Fruit fly (Drosophila melanogaster) ovary, adult (tissue): ENCODE results near the gene kmr.

Experiments used
- CG17801 ChIP-seq: fragments of 200-800 bp; optimal IDR thresholded peaks from 2 replicates; lab custom pipeline; 2019; ENCODE audit warnings: missing biosample characterization, mild to moderate bottlenecking, missing genetic modification characterization, moderate library complexity; ENCODE audit not compliant: partially characterized antibody

kmr gene

DNA sequence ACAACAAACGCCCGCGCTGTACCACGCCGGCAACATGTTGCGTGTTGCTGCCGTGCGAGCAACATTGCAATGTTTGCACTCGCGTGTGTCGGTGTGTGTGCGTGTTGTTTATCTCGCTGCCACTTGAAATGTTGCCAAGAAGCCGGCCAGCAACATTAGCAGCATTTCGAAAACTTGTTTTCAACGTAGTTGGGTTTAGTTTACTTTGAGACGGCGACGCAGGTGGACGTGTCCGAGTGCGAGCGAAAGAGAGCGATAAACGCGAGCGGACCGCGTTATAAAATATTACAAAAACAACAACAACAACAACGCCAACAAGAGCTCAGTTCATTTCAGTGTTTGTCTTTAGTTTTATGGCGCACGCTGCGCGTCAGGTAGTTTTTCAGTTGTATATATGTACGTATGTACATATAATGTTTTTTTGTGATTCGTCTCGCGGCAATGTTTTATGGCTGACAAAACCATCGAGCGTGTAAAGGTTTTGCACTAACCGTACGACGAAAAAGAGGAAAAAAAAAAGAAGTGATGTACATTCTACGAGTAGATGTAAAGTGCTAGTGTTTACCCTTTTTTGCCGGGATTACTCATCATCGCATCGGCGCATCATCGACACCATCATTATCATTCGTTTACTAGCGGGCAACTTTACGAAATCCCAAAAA is at the start of gene kmr:
Gene kmr, plus strand, starts transcription at position 196 of the 662 bp plus-strand sequence.
- peak; percentile 71 for TF ChIP-seq CG17801 (GFP tag; lab: Kevin White, UChicago)

DNA sequence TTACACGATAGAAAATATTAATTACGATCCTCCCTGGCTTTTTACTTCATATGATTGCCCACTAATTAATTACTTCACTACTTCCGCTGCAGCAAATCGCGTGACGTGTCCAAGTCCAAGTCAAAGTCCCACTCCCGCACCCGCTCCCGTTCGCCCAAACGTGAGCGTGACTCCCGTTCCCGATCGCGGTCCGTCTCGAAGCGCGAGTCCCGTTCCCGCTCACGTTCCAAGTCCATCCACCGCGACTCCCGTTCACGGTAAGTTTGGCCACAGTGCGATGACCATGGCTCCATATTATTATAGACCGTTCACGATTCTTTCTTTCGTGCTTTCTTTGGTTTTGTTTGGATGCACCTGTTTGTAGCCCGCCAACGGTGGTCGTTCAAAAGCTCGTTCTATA is 49.0 kb upstream of the kmr start:
- TF ChIP-seq CG17801 (GFP tag; lab: Kevin White, UChicago), result no peak

DNA sequence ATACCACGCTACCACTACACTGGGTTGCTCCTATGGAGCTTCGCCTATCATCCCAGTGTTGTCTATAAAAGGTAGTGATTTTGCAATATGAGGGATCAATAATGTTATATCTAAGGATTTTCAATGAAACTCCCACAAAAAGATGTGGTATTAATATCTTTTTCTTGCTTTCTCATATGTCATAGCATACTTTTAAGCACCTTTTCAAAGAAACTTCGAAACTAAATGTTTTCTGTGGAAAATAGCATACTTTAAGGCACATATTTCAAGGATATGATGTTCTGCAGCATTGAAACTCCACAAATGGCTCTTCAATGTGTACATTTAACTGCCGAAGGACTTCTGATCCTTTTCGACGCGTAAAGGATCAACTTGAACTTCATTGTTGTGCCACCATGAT is 42.1 kb upstream of the kmr start:
- no peak for TF ChIP-seq CG17801 (GFP tag; lab: Kevin White, UChicago)

DNA sequence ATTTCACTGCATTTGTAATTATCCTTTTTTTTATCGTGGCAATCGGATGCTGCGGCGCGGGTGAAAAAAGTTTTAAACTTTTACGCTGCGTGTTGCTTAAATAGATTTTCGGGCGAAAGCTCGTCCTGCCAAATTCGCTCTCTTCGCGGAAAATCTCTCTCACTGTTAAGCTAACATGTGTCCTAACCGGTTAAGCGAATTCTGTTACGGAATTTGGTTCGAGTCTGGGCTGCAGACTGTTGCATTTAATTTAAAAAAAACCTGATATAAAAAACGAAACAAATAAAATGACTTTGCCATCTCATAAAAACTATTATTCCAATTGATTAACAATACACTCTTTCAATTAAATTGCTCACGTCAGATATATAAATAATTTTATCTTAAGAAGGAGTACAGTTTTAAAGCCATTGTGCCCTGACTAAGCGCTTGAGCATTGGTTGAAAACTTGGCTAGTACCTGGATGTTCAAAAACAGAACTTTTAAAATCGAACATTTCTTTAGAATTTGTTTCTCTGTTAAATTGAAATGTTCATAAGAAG is 40.4 kb upstream of the kmr start, which contains the start of gene Task6:
Gene Task6, minus strand, starts transcription at position 51 of the 542 bp plus-strand sequence.
- no peak for TF ChIP-seq CG17801 (GFP tag; lab: Kevin White, UChicago)

DNA sequence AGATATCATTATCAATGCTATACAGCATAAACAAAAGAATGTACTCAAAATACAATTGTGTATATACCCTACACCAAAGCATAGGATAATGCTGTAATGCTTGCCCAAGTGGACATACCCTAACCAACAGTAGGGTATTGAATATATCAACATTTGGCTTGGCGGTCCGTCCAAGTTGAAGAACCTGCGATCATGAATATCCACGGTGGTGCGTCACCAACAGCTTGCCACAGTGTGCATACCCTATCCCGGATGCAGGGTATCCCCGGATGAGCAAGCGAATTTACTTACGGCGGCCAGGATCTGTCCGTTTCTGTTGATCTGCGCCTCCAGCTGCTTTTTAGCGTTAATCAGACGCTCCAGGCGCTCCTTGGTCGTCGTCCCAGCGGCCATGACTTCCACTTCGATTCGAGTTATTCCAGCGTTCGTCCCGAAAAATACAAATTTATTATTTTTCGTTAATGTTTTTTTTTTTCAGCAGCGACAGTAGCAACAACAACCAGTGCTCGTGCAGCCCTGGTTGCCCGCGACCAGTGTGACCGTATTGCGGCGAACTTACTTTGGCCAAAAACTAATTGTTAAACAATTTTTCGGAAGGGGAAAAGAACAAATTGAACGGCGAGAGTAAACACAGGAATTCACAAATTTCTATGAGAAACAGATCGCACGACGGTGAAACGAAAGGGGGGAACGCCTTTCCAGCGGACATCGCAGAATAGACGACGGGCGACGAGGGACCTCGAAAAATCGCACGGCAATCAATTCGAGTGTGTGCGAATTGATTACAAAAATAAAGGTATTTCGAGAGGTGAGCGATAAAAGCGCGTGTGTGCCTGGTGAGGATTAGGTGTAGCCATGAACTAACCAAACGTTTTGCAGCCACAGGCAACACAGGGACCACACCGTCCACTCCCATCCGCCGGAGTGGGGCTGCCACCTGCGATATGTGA is 38.6 kb upstream of the kmr start, which contains the start of the genes Lkb1 and CG9588:
Gene Lkb1, plus strand, starts transcription at position 413 of the 950 bp plus-strand sequence.
Gene CG9588, minus strand, starts transcription at position 545 of the 950 bp plus-strand sequence.
- TF ChIP-seq CG17801 (GFP tag; lab: Kevin White, UChicago), result no peak

DNA sequence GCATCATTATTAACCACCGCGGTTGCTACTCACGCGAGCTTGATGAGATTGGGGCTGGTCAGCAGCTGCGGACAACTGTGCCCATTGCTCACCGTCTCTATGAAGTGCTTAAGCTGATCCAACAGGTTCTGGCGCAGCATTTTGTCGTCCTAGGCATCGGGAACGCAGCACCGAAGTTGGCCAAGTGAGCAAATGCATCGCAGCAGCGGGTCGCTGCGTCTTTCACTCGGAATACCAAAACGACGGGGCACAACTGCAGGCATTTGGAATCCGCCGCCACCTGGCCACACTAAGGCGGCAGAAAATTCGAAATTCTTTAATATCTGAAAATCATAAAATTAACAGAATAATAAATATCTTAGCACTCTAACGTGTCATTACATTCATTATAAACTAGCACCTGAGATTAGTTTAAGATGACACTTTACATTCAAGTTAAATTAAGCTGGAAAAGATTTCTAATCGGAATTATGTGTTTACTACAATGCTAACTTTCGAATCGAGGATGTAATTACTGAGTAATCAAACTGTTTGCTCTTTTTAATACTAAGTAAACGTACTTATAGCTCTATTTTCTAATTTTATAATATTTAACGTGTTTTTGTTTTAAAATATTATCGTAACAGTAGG is 31.9 kb upstream of the kmr start:
- no peak for TF ChIP-seq CG17801 (GFP tag; lab: Kevin White, UChicago)

DNA sequence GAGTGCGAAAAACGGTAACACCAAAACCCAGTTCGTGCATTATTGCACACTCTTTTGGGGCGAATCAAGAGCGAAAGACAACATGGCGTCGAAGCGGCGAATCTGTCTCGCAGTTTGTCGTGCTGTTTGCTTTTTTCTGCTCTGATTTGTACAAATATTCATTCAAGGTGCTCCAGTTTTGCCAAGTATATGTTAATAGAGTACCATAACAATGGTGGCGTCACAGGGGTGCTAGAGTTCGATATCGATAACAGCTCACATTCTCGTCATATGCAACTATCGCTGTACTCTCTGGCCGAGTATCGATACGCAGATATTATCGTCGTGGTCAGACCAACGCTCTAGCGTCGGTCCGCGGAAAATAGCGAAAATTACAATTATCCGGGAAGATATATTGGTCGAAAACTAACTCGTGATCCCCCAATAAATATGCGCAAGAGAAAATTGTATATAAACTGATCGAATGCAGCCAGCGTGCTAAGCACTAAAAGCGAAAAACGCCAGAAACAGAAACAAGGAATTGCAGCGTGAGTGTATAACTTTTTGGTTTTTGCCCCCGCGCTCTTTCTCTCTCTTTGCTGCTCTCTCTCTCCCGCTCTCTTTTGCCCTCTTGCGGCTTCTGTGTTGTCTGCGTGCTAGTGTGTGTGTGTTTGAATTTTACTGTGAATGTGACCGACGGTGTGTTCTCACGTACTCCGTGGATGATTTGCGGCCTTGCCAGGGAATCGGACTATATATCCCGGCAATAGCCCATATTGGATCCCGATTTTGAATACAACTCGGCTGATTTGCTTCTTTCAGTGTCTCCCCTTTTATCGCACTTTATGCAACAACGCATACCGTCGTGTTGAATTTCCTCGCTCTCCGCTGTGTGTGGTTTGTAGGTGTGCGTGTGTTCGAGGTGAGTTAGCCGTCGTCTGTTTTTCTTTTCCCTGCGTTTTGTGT is 31.1 kb upstream of the kmr start, which contains the start of gene flfl:
Gene flfl, plus strand, starts transcription at position 298 of the 945 bp plus-strand sequence.
- peak; percentile 31 for TF ChIP-seq CG17801 (GFP tag; lab: Kevin White, UChicago)

DNA sequence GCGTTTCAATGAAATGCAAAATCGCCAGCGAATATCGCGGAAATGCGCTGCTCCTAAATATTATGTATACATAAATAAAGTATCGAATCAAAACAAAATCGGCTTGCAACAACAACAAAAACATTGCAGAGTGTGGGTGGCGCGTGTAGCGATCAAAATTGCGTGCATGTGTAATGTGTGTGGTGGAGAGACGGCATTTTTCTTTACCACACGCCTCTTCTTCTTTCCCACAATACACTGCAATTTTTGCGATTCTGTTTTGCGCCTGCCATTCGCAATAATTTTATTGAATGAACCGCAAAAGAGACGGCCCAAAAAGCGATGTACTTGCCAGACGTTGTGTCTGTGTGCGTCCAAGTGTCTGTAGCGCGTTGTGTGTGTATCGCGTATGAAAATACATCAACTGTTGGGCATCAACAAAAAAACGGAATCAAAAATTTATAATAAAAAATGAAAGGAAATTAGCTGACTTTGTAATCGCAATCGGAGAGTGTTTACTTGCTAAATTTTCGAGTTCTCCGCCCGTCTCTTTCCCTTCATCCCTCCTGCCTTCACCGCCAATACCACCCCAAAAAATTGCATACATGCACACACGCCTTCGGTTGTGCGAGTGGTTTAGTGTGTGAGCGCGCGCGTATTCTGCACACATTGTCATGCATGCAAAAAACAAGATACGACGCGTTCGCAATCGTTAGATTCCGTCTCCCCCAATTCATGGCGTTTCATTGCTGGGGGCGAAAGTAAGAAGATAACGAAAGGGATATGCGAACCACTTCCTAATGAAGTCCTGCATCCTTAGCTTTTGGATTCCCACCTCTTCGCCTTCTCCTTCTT is 30.2 kb upstream of the kmr start:
- no peak for TF ChIP-seq CG17801 (GFP tag; lab: Kevin White, UChicago)

DNA sequence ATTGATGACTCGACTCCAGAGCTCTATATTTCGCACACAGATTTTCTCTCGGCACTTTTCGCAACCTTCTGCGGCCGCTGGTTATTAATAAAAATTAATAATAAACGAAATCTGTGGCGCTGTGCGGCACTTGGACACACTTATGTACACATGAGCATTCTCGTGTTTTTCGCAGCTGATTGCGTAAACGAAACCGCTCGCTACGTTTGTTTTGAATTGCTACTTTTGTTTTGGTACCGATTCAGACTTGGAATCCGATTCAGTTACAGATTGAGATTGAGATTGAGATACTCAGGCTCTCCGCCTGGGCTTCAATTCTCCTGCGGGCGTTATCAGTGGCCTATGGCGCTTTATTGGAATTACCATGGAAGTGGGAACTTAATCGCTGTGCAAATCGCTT is 29.0 kb upstream of the kmr start:
- no peak for TF ChIP-seq CG17801 (GFP tag; lab: Kevin White, UChicago)

DNA sequence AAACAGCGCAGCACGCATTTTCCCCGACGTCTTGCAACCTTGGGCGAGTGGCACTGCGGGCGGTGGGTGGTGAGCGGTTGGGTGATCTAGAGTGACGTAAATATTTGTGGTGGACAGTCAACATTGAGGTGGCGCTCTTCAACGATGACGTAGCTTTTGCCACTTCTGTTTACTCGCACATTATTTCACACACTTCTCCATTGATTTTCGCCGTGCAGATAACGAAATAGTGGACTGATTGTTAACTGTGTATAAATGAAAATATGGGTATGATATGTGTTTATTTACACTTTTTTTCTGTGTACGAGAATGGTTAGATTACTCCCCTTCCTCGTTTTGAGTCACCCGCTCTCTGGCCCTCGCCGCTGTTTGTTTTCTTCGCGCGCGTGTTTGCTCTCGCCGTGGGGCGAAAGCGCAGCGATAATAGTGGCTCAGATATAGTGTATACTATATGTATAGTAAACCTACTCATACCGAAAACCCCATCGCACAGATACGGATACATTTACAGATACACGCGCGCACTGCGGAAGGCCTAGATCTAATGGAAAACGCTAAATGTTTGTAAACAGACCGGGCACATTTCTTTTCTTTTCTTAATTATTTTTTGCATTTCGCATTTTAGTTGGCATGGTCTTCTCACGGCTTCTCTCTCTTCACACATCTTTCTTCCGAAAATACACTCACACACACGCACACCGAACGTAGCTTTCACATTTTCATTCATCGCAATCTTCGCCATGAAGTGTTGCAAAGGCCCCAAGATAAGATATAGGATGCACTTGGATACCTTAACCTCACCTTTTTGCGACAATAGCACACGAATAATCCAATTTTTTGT is 28.4 kb upstream of the kmr start, which contains the start of gene omd:
Gene omd, minus strand, starts transcription at position 840 of the 841 bp plus-strand sequence.
- no peak for TF ChIP-seq CG17801 (GFP tag; lab: Kevin White, UChicago)

DNA sequence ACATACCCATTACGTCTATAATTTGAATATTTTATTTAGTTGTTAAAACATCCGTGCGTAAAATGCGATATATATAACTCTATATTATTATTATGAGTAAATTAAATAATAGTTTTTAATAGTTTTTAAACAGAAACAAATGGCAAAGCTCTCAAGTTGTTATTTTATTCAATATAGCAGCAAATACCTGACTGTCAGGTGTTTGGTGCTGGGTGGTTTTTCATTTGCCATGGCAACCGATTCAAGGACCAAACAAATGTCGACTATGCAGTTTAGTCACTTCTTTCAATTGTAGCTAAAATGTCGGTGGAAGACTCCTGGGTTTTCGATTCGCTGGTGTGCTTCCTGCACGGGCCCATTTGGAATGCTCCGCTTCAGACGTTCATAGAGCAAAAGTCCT is 21.3 kb upstream of the kmr start, which contains the start of gene CG14367:
Gene CG14367, plus strand, starts transcription at position 301 of the 400 bp plus-strand sequence.
- TF ChIP-seq CG17801 (GFP tag; lab: Kevin White, UChicago), result no peak

DNA sequence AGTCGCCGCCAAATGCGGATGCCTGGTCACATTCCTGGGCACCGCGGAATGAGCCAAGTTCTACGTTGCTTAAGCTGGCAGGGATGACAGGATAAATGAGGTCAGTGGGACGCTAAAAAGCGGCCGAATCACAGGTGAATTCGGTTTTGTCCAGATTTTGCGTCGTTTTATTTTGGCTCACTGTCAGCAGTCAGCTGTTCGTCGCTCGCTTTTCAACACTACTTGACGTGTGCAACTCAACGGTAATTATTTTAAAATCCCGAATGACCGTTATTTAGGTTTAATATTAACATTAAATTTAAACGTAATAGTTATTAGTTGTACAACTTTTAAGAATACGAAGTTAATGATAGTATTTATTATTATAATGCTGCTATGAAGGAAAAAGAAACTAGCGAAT is 15.7 kb upstream of the kmr start:
- no peak for TF ChIP-seq CG17801 (GFP tag; lab: Kevin White, UChicago)
